Worm (Caenorhabditis elegans): Measurements from ENCODE around the gene nhr-243.

nhr-243 gene

ce11 chrV:18909682-18910081 is 9.3 kb upstream of the nhr-243 start:
- TF ChIP-seq ces-1 (GFP tag; optimal IDR thresholded peaks at IDR 0.05) (no peak), zip-8 (tag; optimal IDR thresholded peaks at IDR 0.05) (no peak), ham-2 (GFP tag; optimal IDR thresholded peaks at IDR 0.05) (peak; percentile 37), lin-13 (tag; optimal IDR thresholded peaks at IDR 0.05) (no peak), nhr-28 (tag; optimal IDR thresholded peaks at IDR 0.05) (no peak)

DNA sequence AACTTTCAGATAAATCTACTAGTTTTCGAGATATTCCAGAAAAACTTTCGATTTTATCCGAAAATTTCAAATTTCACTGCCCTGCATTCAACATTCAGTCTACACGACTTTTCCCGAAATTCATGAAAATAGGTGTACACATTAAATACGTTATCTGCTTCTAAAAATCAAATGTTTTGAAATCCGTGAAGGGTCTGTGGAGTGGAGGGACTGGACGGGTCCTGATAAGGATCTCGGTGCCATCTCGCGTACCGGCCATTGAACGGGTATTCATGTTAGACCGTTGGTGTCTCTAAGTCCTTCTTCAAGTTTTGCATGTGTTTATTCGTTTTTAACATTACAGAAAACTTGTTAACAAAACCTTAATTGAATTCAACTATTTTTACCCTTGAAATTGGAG is 7.2 kb upstream of the nhr-243 start:
- TF ChIP-seq nhr-2 (tag; optimal IDR thresholded peaks at IDR 0.05) = no peak
- peak; percentile 65 for TF ChIP-seq elt-1 (tag; optimal IDR thresholded peaks at IDR 0.05; ENCODE audit: borderline replicate concordance, insufficient read depth)

DNA sequence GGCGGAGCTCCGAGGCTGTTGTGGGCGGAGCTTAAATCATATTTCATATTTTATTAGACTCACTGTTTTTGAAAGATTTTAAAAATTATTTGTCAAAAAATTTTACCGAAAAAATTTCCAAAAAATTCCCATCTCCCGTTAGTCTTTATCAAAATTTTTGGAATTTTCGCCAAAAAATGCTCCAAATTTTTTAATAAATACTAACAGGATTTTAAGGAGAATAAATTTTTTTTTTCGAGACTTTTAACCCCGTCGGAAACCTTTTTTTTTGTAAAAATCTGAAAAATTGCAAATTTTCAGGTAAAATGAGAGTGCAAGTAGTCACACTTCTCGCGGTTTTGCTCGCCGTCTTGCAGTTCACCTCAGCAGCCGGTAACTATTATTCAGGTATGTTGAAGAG is 3.1 kb upstream of the nhr-243 start, which contains the start of gene mihp-2:
Gene mihp-2, plus strand, starts transcription at position 301 of the 400 bp plus-strand sequence.
- TF ChIP-seq nhr-12 (tag; optimal IDR thresholded peaks at IDR 0.05) (no peak), mab-5 (tag; optimal IDR thresholded peaks at IDR 0.05) (no peak), unc-120 (tag; optimal IDR thresholded peaks at IDR 0.05; ENCODE audit: poor library complexity, severe bottlenecking) (no peak), ham-2 (GFP tag; optimal IDR thresholded peaks at IDR 0.05) (no peak), nhr-2 (tag; optimal IDR thresholded peaks at IDR 0.05) (no peak), nhr-28 (tag; optimal IDR thresholded peaks at IDR 0.05) (no peak), lsy-2 (tag; optimal IDR thresholded peaks at IDR 0.05) (no peak), M03D4.4 (tag; optimal IDR thresholded peaks at IDR 0.05) (no peak), mep-1 (tag; optimal IDR thresholded peaks at IDR 0.05) (no peak), ztf-11 (tag; optimal IDR thresholded peaks at IDR 0.05) (no peak), ceh-43 (GFP tag; optimal IDR thresholded peaks at IDR 0.05) (no peak), drap-1 (GFP tag; optimal IDR thresholded peaks at IDR 0.05) (no peak), sptf-1 (tag; optimal IDR thresholded peaks at IDR 0.05) (no peak), lin-13 (tag; optimal IDR thresholded peaks at IDR 0.05) (no peak)

ce11 chrV:18901530-18901929 is 1.2 kb upstream of the nhr-243 start:
- TF ChIP-seq nhr-28 (tag; optimal IDR thresholded peaks at IDR 0.05) (no peak), sptf-1 (tag; optimal IDR thresholded peaks at IDR 0.05) (no peak), tbx-8 (GFP tag; optimal IDR thresholded peaks at IDR 0.05) (no peak), blmp-1 (tag; optimal IDR thresholded peaks at IDR 0.05) (no peak), lin-13 (tag; optimal IDR thresholded peaks at IDR 0.05) (no peak)

ce11 chrV:18894924-18895388 is 5.4 kb downstream of the nhr-243 start, which contains the start of gene emb-4:
Gene emb-4 (minus strand): TSS chrV:18894974.
- TF ChIP-seq mep-1 (tag; optimal IDR thresholded peaks at IDR 0.05) (peak; percentile 32), ces-1 (GFP tag; optimal IDR thresholded peaks at IDR 0.05) (peak; percentile 24), nhr-76 (tag; optimal IDR thresholded peaks at IDR 0.05) (no peak), lin-13 (tag; optimal IDR thresholded peaks at IDR 0.05) (peak; percentile 36), ceh-43 (GFP tag; optimal IDR thresholded peaks at IDR 0.05) (no peak)

- TF ChIP-seq elt-1 (tag; optimal IDR thresholded peaks at IDR 0.05; ENCODE audit: borderline replicate concordance, insufficient read depth) (no peak), nhr-76 (tag; optimal IDR thresholded peaks at IDR 0.05) (no peak), nhr-28 (tag; optimal IDR thresholded peaks at IDR 0.05) (no peak), ces-1 (GFP tag; optimal IDR thresholded peaks at IDR 0.05) (no peak), mab-5 (tag; optimal IDR thresholded peaks at IDR 0.05) (no peak), mep-1 (tag; optimal IDR thresholded peaks at IDR 0.05) (no peak), ztf-11 (tag; optimal IDR thresholded peaks at IDR 0.05) (no peak), nhr-237 (tag; optimal IDR thresholded peaks at IDR 0.05) (no peak), lin-32 (GFP tag; optimal IDR thresholded peaks at IDR 0.05) (no peak), cnd-1 (tag; optimal IDR thresholded peaks at IDR 0.05) (no peak), drap-1 (GFP tag; optimal IDR thresholded peaks at IDR 0.05) (no peak), snpc-4 (tag; optimal IDR thresholded peaks at IDR 0.05) (no peak), nhr-12 (tag; optimal IDR thresholded peaks at IDR 0.05) (no peak), nhr-2 (tag; optimal IDR thresholded peaks at IDR 0.05) (no peak), unc-39 (tag; optimal IDR thresholded peaks at IDR 0.05) (no peak), elt-3 (tag; optimal IDR thresholded peaks at IDR 0.05) (no peak)
Observed at ce11 chrV:18873833-18874232, 26.5 kb downstream of the nhr-243 start, which contains the start of gene ceh-51. Gene ceh-51 (plus strand): TSS chrV:18874133.

DNA sequence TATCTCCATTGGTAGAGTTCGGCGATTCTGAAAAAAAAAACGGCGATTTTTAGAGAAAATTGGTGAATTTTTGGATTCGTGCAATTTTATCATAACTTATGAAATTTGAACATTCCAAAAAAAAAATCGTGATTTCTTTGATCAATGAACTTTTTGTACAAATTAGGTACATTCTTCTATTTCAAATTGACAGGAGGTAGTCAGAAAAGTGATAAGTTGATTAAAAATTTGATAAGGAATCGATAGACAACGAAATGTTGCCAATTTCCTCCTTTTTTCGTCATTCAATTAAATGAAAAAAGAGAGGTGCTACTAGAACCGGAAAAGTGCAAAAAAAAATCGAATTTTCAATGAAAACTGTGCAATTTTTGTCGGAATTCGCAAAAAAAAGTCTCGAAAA is 29.4 kb downstream of the nhr-243 start:
- TF ChIP-seq zip-8 (tag; optimal IDR thresholded peaks at IDR 0.05) (no peak), hlh-1 (tag; optimal IDR thresholded peaks at IDR 0.05) (no peak), sptf-1 (tag; optimal IDR thresholded peaks at IDR 0.05) (no peak), pha-4 (tag; optimal IDR thresholded peaks at IDR 0.05) (no peak), mab-5 (tag; optimal IDR thresholded peaks at IDR 0.05) (no peak), flh-1 (GFP tag; optimal IDR thresholded peaks at IDR 0.05) (no peak), lin-32 (GFP tag; optimal IDR thresholded peaks at IDR 0.05) (no peak), elt-3 (tag; optimal IDR thresholded peaks at IDR 0.05) (no peak), cnd-1 (tag; optimal IDR thresholded peaks at IDR 0.05) (no peak), snpc-4 (tag; optimal IDR thresholded peaks at IDR 0.05) (no peak), M03D4.4 (tag; optimal IDR thresholded peaks at IDR 0.05) (no peak)
